Fruit fly (Drosophila melanogaster) Kc167 (cell line): ENCODE data around the gene CG2681.

ENCODE experiments used
- Myc ChIP-seq: fragments of >200 bp; optimal IDR thresholded peaks from 2 replicates; lab custom pipeline; 2017; ENCODE audit warnings: missing external identifiers
- h ChIP-seq: fragments of >200 bp; optimal IDR thresholded peaks from 3 replicates; lab custom pipeline; 2018; ENCODE audit warnings: missing external identifiers
- insv ChIP-seq: fragments of >200 bp; optimal IDR thresholded peaks from 3 replicates; lab custom pipeline; 2018; ENCODE audit warnings: missing external identifiers
- psq ChIP-seq: fragments of >200 bp; optimal IDR thresholded peaks from 2 replicates; lab custom pipeline; 2017; ENCODE audit warnings: missing external identifiers
- ttk ChIP-seq: sonication (Bioruptor generic); optimal IDR thresholded peaks from 2 replicates; lab custom pipeline; 2017; ENCODE audit warnings: missing external identifiers

dm6 chrX:2749693-2750092 lies 41.2 kb downstream of the CG2681 start:
- no peak for TF ChIP-seq ttk (lab: Kevin White, UChicago)
- no peak for TF ChIP-seq h
- TF ChIP-seq psq (lab: Kevin White, UChicago) = no peak
- no peak for TF ChIP-seq insv (lab: Kevin White, UChicago)
- no peak for TF ChIP-seq Myc (lab: Kevin White, UChicago)
